Fruit fly (Drosophila melanogaster) whole organism, embryonic: ENCODE measurements around the gene psh.

ENCODE experiments used
- Abd-B ChIP-seq: fragments of 200-800 bp; sonication (Bioruptor generic); optimal IDR thresholded peaks from 2 replicates; lab custom pipeline; 2018; ENCODE audit warnings: missing biosample characterization, mild to moderate bottlenecking, missing genetic modification characterization, moderate library complexity
- B-H1 ChIP-seq: fragments of 200-800 bp; sonication (Bioruptor generic); IDR thresholded peaks from 3 replicates; pipeline ENCODE4 v1.3.6; 2022; ENCODE audit warnings: missing biosample characterization, missing genetic modification characterization
- B-H2 ChIP-seq: fragments of 200-800 bp; sonication (Bioruptor generic); optimal IDR thresholded peaks from 2 replicates; lab custom pipeline; 2018; ENCODE audit warnings: missing biosample characterization, mild to moderate bottlenecking, missing genetic modification characterization
- CG10462 ChIP-seq: fragments of 200-800 bp; sonication (Bioruptor generic); optimal IDR thresholded peaks from 2 replicates; lab custom pipeline; 2016; ENCODE audit warnings: missing biosample characterization, missing genetic modification characterization
- CG10543 ChIP-seq: fragments of 200-800 bp; sonication (Bioruptor generic); optimal IDR thresholded peaks from 3 replicates; lab custom pipeline; 2017; ENCODE audit warnings: missing biosample characterization, mild to moderate bottlenecking, missing genetic modification characterization, moderate library complexity
- CG18262 ChIP-seq: fragments of 200-800 bp; optimal IDR thresholded peaks from 3 replicates; lab custom pipeline; 2019; ENCODE audit warnings: missing biosample characterization, mild to moderate bottlenecking, missing genetic modification characterization, moderate library complexity
- CG18599 ChIP-seq: fragments of 200-800 bp; sonication (Bioruptor generic); optimal IDR thresholded peaks from 3 replicates; lab custom pipeline; 2017; ENCODE audit warnings: missing biosample characterization, missing genetic modification characterization, mild to moderate bottlenecking, moderate library complexity, missing genetic modification reagents
- CG2889 ChIP-seq: fragments of 200-800 bp; sonication (Bioruptor generic); IDR thresholded peaks from 3 replicates; pipeline ENCODE4 v1.3.6; 2022; ENCODE audit warnings: missing biosample characterization, missing genetic modification characterization
- CG32767 ChIP-seq: fragments of 200-800 bp; sonication (Bioruptor generic); IDR thresholded peaks from 2 replicates; pipeline ENCODE4 v1.3.6; 2022; ENCODE audit warnings: missing biosample characterization, missing genetic modification characterization
- CG33557 ChIP-seq: fragments of 200-800 bp; sonication (Bioruptor generic); optimal IDR thresholded peaks from 2 replicates; lab custom pipeline; 2019; ENCODE audit warnings: missing biosample characterization, mild to moderate bottlenecking, missing genetic modification characterization, moderate library complexity
- CG3847 ChIP-seq: fragments of 200-800 bp; sonication (Bioruptor generic); IDR thresholded peaks from 2 replicates; pipeline ENCODE4 v1.3.6; 2022; ENCODE audit warnings: missing biosample characterization, missing genetic modification characterization
- CG4424 ChIP-seq: fragments of 200-800 bp; sonication (Bioruptor generic); optimal IDR thresholded peaks from 3 replicates; lab custom pipeline; 2016; ENCODE audit warnings: missing biosample characterization, missing genetic modification characterization
- CG4707 ChIP-seq: fragments of 200-800 bp; sonication (Bioruptor generic); optimal IDR thresholded peaks from 2 replicates; lab custom pipeline; 2018; ENCODE audit warnings: missing biosample characterization, mild to moderate bottlenecking, missing genetic modification characterization, moderate library complexity
- CG6689 ChIP-seq: fragments of 200-800 bp; sonication (Bioruptor generic); IDR thresholded peaks from 2 replicates; pipeline ENCODE4 v1.3.6; 2022; ENCODE audit warnings: missing biosample characterization, missing genetic modification characterization
- CG8089 ChIP-seq: fragments of 200-800 bp; sonication (Bioruptor generic); optimal IDR thresholded peaks from 3 replicates; lab custom pipeline; 2016; ENCODE audit warnings: missing biosample characterization, missing genetic modification characterization
- Camta ChIP-seq: fragments of 200-800 bp; sonication (Bioruptor generic); optimal IDR thresholded peaks from 2 replicates; lab custom pipeline; 2016; ENCODE audit warnings: missing biosample characterization, missing genetic modification characterization
- Deaf1 ChIP-seq: fragments of 200-800 bp; optimal IDR thresholded peaks from 3 replicates; lab custom pipeline; 2019; ENCODE audit warnings: missing biosample characterization, mild to moderate bottlenecking, missing genetic modification characterization, moderate library complexity
- Dip3 ChIP-seq: fragments of 200-800 bp; sonication (Bioruptor generic); optimal IDR thresholded peaks from 3 replicates; lab custom pipeline; 2016; ENCODE audit warnings: missing biosample characterization, missing genetic modification characterization
- E2f1 ChIP-seq: fragments of 200-800 bp; sonication (Bioruptor generic); IDR thresholded peaks from 2 replicates; pipeline ENCODE4 v1.3.6; 2022; ENCODE audit warnings: missing biosample characterization, missing genetic modification characterization
- Fer2 ChIP-seq: fragments of 200-800 bp; sonication (Bioruptor generic); optimal IDR thresholded peaks from 2 replicates; lab custom pipeline; 2018; ENCODE audit warnings: missing biosample characterization, mild to moderate bottlenecking, missing genetic modification characterization, moderate library complexity
- HHEX ChIP-seq: fragments of 200-800 bp; sonication (Bioruptor generic); optimal IDR thresholded peaks from 3 replicates; lab custom pipeline; 2017; ENCODE audit warnings: missing biosample characterization, mild to moderate bottlenecking, missing genetic modification characterization, missing genetic modification reagents
- Hey ChIP-seq: fragments of 200-800 bp; sonication (Bioruptor generic); optimal IDR thresholded peaks from 3 replicates; lab custom pipeline; 2018; ENCODE audit warnings: missing biosample characterization, mild to moderate bottlenecking, missing genetic modification characterization
- Hr78 ChIP-seq, 2 experiments: fragments of 200-800 bp in 1 of 2; fragments of >200 bp in 1 of 2; sonication (Bioruptor generic) in 1 of 2; optimal IDR thresholded peaks; 2 replicates each; lab custom pipeline; 2017 to 2019; ENCODE audit warnings: missing biosample characterization in 2 of 2, missing genetic modification characterization in 2 of 2, mild to moderate bottlenecking in 1 of 2, moderate library complexity in 1 of 2
- MESR4 ChIP-seq: fragments of 200-800 bp; sonication (Bioruptor generic); optimal IDR thresholded peaks from 2 replicates; lab custom pipeline; 2018; ENCODE audit warnings: missing biosample characterization, mild to moderate bottlenecking, missing genetic modification characterization, moderate library complexity
- Meics ChIP-seq: fragments of 200-800 bp; sonication (Bioruptor generic); optimal IDR thresholded peaks from 2 replicates; lab custom pipeline; 2017; ENCODE audit warnings: missing biosample characterization, mild to moderate bottlenecking, missing genetic modification characterization
- NFAT ChIP-seq: fragments of 200-800 bp; sonication (Bioruptor generic); IDR thresholded peaks from 2 replicates; pipeline ENCODE4 v1.3.6; 2022; ENCODE audit warnings: missing biosample characterization, missing genetic modification characterization
- Opbp ChIP-seq: fragments of 200-800 bp; sonication (Bioruptor generic); IDR thresholded peaks from 3 replicates; pipeline ENCODE4 v1.3.6; 2022; ENCODE audit warnings: missing biosample characterization, missing genetic modification characterization; ENCODE audit not compliant: partially characterized antibody
- Sox102F ChIP-seq: fragments of 200-800 bp; sonication (Bioruptor generic); optimal IDR thresholded peaks from 2 replicates; lab custom pipeline; 2018; ENCODE audit warnings: missing biosample characterization, mild to moderate bottlenecking, missing genetic modification characterization, moderate library complexity
- Xbp1 ChIP-seq: fragments of 200-800 bp; sonication (Bioruptor generic); optimal IDR thresholded peaks from 3 replicates; lab custom pipeline; 2016; ENCODE audit warnings: missing biosample characterization, mild to moderate bottlenecking, missing genetic modification characterization
- amos ChIP-seq: fragments of 200-800 bp; sonication (Bioruptor generic); IDR thresholded peaks from 2 replicates; pipeline ENCODE4 v1.3.6; 2022; ENCODE audit warnings: missing biosample characterization, missing genetic modification characterization; ENCODE audit not compliant: partially characterized antibody
- ase ChIP-seq: fragments of 200-800 bp; sonication (Bioruptor generic); IDR thresholded peaks from 3 replicates; pipeline ENCODE4 v1.3.6; 2022; ENCODE audit warnings: missing biosample characterization, missing genetic modification characterization
- ash1 ChIP-seq: fragments of 200-800 bp; sonication (Bioruptor generic); optimal IDR thresholded peaks from 2 replicates; lab custom pipeline; 2018; ENCODE audit warnings: missing biosample characterization, mild to moderate bottlenecking, missing genetic modification characterization
- az2 ChIP-seq: fragments of 200-800 bp; sonication (Bioruptor generic); optimal IDR thresholded peaks from 3 replicates; lab custom pipeline; 2016; ENCODE audit warnings: missing biosample characterization, missing genetic modification characterization
- cwo ChIP-seq: fragments of 200-800 bp; sonication (Bioruptor generic); optimal IDR thresholded peaks from 3 replicates; lab custom pipeline; 2017; ENCODE audit warnings: missing biosample characterization, missing genetic modification characterization, mild to moderate bottlenecking, moderate library complexity, missing genetic modification reagents
- disco-r ChIP-seq: fragments of 200-800 bp; sonication (Bioruptor generic); optimal IDR thresholded peaks from 2 replicates; lab custom pipeline; 2016; ENCODE audit warnings: missing biosample characterization, missing genetic modification characterization
- dmrt99B ChIP-seq: fragments of 200-800 bp; sonication (Bioruptor generic); optimal IDR thresholded peaks from 2 replicates; lab custom pipeline; 2018; ENCODE audit warnings: missing biosample characterization, mild to moderate bottlenecking, missing genetic modification characterization, moderate library complexity
- fd64A ChIP-seq: fragments of 200-800 bp; sonication (Bioruptor generic); optimal IDR thresholded peaks from 3 replicates; lab custom pipeline; 2018; ENCODE audit warnings: missing biosample characterization, mild to moderate bottlenecking, missing genetic modification characterization
- ftz-f1 ChIP-seq: fragments of 200-800 bp; sonication (Bioruptor generic); optimal IDR thresholded peaks from 2 replicates; lab custom pipeline; 2016; ENCODE audit warnings: missing biosample characterization, missing genetic modification characterization
- grau ChIP-seq: fragments of 200-800 bp; optimal IDR thresholded peaks from 3 replicates; lab custom pipeline; 2019; ENCODE audit warnings: missing biosample characterization, mild to moderate bottlenecking, missing genetic modification characterization, moderate library complexity
- gsb-n ChIP-seq: fragments of 200-800 bp; sonication (Bioruptor generic); optimal IDR thresholded peaks from 3 replicates; lab custom pipeline; 2018; ENCODE audit warnings: missing biosample characterization, mild to moderate bottlenecking, missing genetic modification characterization
- gt ChIP-seq: fragments of 200-800 bp; sonication (Bioruptor generic); IDR thresholded peaks from 2 replicates; pipeline ENCODE4 v1.3.6; 2022; ENCODE audit warnings: missing biosample characterization, missing genetic modification characterization
- h ChIP-seq: fragments of >200 bp; optimal IDR thresholded peaks from 2 replicates; lab custom pipeline; 2017
- insv ChIP-seq, 2 experiments: fragments of 200-800 bp; sonication (Bioruptor generic); optimal IDR thresholded peaks; 3 replicates each; lab custom pipeline; 2016 to 2018; ENCODE audit warnings: missing biosample characterization in 2 of 2, missing genetic modification characterization in 2 of 2
- luna ChIP-seq: fragments of 200-800 bp; sonication (Bioruptor generic); optimal IDR thresholded peaks from 2 replicates; lab custom pipeline; 2016; ENCODE audit warnings: missing biosample characterization, missing genetic modification characterization
- mam ChIP-seq: fragments of 200-800 bp; sonication (Bioruptor generic); optimal IDR thresholded peaks from 3 replicates; lab custom pipeline; 2016; ENCODE audit warnings: missing biosample characterization, missing genetic modification characterization
- mld ChIP-seq: fragments of 200-800 bp; sonication (Bioruptor generic); IDR thresholded peaks from 3 replicates; pipeline ENCODE4 v1.3.6; 2022; ENCODE audit warnings: missing biosample characterization, missing genetic modification characterization; ENCODE audit not compliant: partially characterized antibody
- p53 ChIP-seq: fragments of 200-800 bp; sonication (Bioruptor generic); optimal IDR thresholded peaks from 2 replicates; lab custom pipeline; 2016; ENCODE audit warnings: missing biosample characterization, missing genetic modification characterization
- pho ChIP-seq: fragments of 200-800 bp; sonication (Bioruptor generic); optimal IDR thresholded peaks from 2 replicates; lab custom pipeline; 2016; ENCODE audit warnings: missing biosample characterization, missing genetic modification characterization
- seq ChIP-seq: fragments of 200-800 bp; sonication (Bioruptor generic); IDR thresholded peaks from 2 replicates; pipeline ENCODE4 v1.3.6; 2022; ENCODE audit warnings: missing biosample characterization, missing genetic modification characterization
- ssp ChIP-seq: fragments of 200-800 bp; sonication (Bioruptor generic); IDR thresholded peaks from 2 replicates; pipeline ENCODE4 v1.3.6; 2022; ENCODE audit warnings: missing biosample characterization, missing genetic modification characterization

psh gene

DNA sequence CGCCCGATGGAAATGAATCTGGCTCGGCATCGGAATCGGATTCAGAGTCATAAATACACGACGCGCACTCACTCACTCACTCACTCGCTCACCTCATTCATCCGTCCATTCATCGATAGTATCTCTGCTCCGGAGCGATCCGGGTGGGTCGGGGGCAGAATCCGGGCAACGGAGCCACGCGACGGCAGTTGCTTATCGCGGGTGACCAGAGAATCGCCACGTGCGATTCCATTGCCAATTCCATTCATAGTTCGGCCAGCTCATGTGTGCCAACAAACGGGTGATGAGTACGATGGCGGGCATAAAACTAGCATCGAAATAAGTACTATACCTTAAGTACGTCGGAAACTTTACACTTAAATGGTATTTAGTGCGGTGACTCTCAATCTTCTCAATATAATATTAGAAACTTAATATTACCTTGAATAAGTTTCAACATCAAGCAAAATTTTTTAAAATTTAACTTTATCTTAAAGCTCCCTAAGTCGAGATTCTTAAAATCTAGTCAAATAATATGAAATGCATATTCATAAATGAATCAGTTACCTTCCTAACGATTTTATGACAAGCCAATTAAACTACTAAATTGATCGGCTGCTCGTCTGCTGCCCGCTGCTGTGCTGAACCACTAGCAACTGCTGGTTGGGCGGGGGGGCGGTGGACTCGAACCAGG lies 38.0 kb upstream of the psh start (continued):
- TF ChIP-seq cwo (GFP tag; lab: Kevin White, UChicago), result peak; percentile 65
- TF ChIP-seq disco-r (GFP tag; lab: Kevin White, UChicago), result no peak
- no peak for TF ChIP-seq Opbp (GFP tag; lab: Robert Waterston, UW)
- TF ChIP-seq p53 (GFP tag; lab: Kevin White, UChicago), result no peak
- TF ChIP-seq ase, result no peak
- peak; percentile 50 for TF ChIP-seq CG18599 (GFP tag; lab: Kevin White, UChicago)
- no peak for TF ChIP-seq Camta (GFP tag; lab: Kevin White, UChicago)
- TF ChIP-seq CG18262 (tag; lab: Kevin White, UChicago), result peak; percentile 82
- peak; percentile 66 for TF ChIP-seq CG4424
- TF ChIP-seq Hr78 (GFP tag; optimal IDR thresholded peaks at IDR 0.05; lab: Kevin White, UChicago), result peak in 1 of 2 experiments; percentile 21
- peak; percentile 65 for TF ChIP-seq Hey (tag; lab: Kevin White, UChicago)
- peak; percentile 6 for TF ChIP-seq gsb-n (tag; lab: Kevin White, UChicago)
- peak; percentile 51; the same call in 1 of the 2 replicates for TF ChIP-seq CG6689 (GFP tag; lab: Robert Waterston, UW)
- TF ChIP-seq Sox102F (GFP tag; lab: Kevin White, UChicago), result peak; percentile 26
- no peak for TF ChIP-seq Deaf1 (tag; lab: Kevin White, UChicago)
- no peak for TF ChIP-seq ftz-f1 (GFP tag; lab: Kevin White, UChicago)
- TF ChIP-seq seq (GFP tag; lab: Robert Waterston, UW), result no peak
- TF ChIP-seq CG2889, result no peak
- peak; percentile 47 for TF ChIP-seq grau (tag; lab: Kevin White, UChicago)
- TF ChIP-seq Fer2 (tag; lab: Kevin White, UChicago), result no peak
- TF ChIP-seq Meics, result peak; percentile 57
- TF ChIP-seq CG10543 (GFP tag; lab: Kevin White, UChicago), result no peak
- TF ChIP-seq ssp (GFP tag; lab: Robert Waterston, UW), result no peak
- TF ChIP-seq h (lab: Kevin White, UChicago), result no peak
- no peak for TF ChIP-seq ash1 (GFP tag; lab: Kevin White, UChicago)
- no peak for TF ChIP-seq mam (GFP tag; lab: Kevin White, UChicago)
- no peak for TF ChIP-seq mld (GFP tag; lab: Robert Waterston, UW)
- no peak for TF ChIP-seq CG8089 (GFP tag; lab: Kevin White, UChicago)
- peak; percentile 14 for TF ChIP-seq Abd-B
- no peak for TF ChIP-seq CG3847 (GFP tag; lab: Robert Waterston, UW)
- TF ChIP-seq insv (GFP tag; optimal IDR thresholded peaks at IDR 0.05; lab: Kevin White, UChicago), result no peak
- no peak for TF ChIP-seq amos (GFP tag; lab: Robert Waterston, UW)
- TF ChIP-seq MESR4, result no peak
- no peak for TF ChIP-seq B-H2 (GFP tag; lab: Kevin White, UChicago)
- peak; percentile 53 for TF ChIP-seq dmrt99B (tag; lab: Kevin White, UChicago)
- peak; percentile 1 for TF ChIP-seq az2 (GFP tag; lab: Kevin White, UChicago)
- no peak for TF ChIP-seq luna (GFP tag; lab: Kevin White, UChicago)
- peak; percentile 7 for TF ChIP-seq CG10462 (GFP tag; lab: Kevin White, UChicago)
- no peak for TF ChIP-seq Xbp1 (GFP tag; lab: Kevin White, UChicago)
- no peak for TF ChIP-seq B-H1
- 0 out of 2 replicates have a peak, but pooled peaks have one; percentile 11 for TF ChIP-seq CG32767 (GFP tag; lab: Robert Waterston, UW)
- TF ChIP-seq CG33557, result peak; percentile 45
- TF ChIP-seq NFAT (GFP tag; lab: Robert Waterston, UW), result no peak
- TF ChIP-seq Dip3 (GFP tag; lab: Kevin White, UChicago), result no peak
- TF ChIP-seq gt (GFP tag; lab: Robert Waterston, UW), result no peak
- TF ChIP-seq fd64A, result no peak
- 0 out of 2 replicates have a peak, but pooled peaks have one; percentile 9 for TF ChIP-seq E2f1 (GFP tag; lab: Robert Waterston, UW)
- TF ChIP-seq HHEX (GFP tag; lab: Kevin White, UChicago), result peak; percentile 29
- TF ChIP-seq pho (GFP tag; lab: Kevin White, UChicago), result no peak
- no peak for TF ChIP-seq CG4707 (GFP tag; lab: Kevin White, UChicago)
